Fruit fly (Drosophila melanogaster): ENCODE data around the gene Srlp.

Srlp gene

dm6 chr3R:12439401-12440143, 5.7 kb downstream of the Srlp start, which contains the start of gene Desat1:
Gene Desat1, plus strand, starts transcription at chr3R:12439600.
- TF ChIP-seq Hr39 (GFP tag; optimal IDR thresholded peaks at IDR 0.05) (no peak), CG11902 (GFP tag; optimal IDR thresholded peaks at IDR 0.05) (no peak), Eip93F (GFP tag; optimal IDR thresholded peaks at IDR 0.05) (no peak), CG3919 (GFP tag; optimal IDR thresholded peaks at IDR 0.05) (no peak), CG6854 (GFP tag; optimal IDR thresholded peaks at IDR 0.05) (no peak), ss (GFP tag; optimal IDR thresholded peaks at IDR 0.05) (no peak), fd59A (GFP tag; optimal IDR thresholded peaks at IDR 0.05) (no peak), Smox (GFP tag; optimal IDR thresholded peaks at IDR 0.05) (no peak), Ets21C (GFP tag; optimal IDR thresholded peaks at IDR 0.05) (no peak), esn (GFP tag; optimal IDR thresholded peaks at IDR 0.05) (peak; percentile 43), spab (GFP tag; optimal IDR thresholded peaks at IDR 0.05) (no peak), Eip78C (GFP tag) (peak; percentile 66), pdm3 (GFP tag; optimal IDR thresholded peaks at IDR 0.05) (no peak)

dm6 chr3R:12441008-12441606, 7.2 kb downstream of the Srlp start:
- TF ChIP-seq svp (GFP tag) (peak; percentile 53), Eip78C (GFP tag) (peak; percentile 27), Lpt (GFP tag; optimal IDR thresholded peaks at IDR 0.05) (no peak), CG8119 (GFP tag; IDR thresholded peaks at IDR 0.05) (0 out of 3 replicates have a peak, but pooled peaks have one; percentile 32), vri (GFP tag; optimal IDR thresholded peaks at IDR 0.05) (peak; percentile 70)

dm6 chr3R:12442601-12443533, 9.0 kb downstream of the Srlp start:
- TF ChIP-seq CG6808 (GFP tag; optimal IDR thresholded peaks at IDR 0.05), result peak; percentile 41
- TF ChIP-seq Blimp-1 (GFP tag; optimal IDR thresholded peaks at IDR 0.05), result no peak
- TF ChIP-seq acj6 (GFP tag; optimal IDR thresholded peaks at IDR 0.05), result peak; percentile 35
- no peak for TF ChIP-seq Hr38 (GFP tag; optimal IDR thresholded peaks at IDR 0.05)
- TF ChIP-seq CG3919 (GFP tag; optimal IDR thresholded peaks at IDR 0.05), result peak; percentile 56
- peak; percentile 19 for TF ChIP-seq CG6792 (GFP tag; optimal IDR thresholded peaks at IDR 0.05)
- peak; percentile 58 for TF ChIP-seq Ets96B (tag; optimal IDR thresholded peaks at IDR 0.05)
- no peak for TF ChIP-seq spab (GFP tag; optimal IDR thresholded peaks at IDR 0.05)
- TF ChIP-seq Hr39 (GFP tag; optimal IDR thresholded peaks at IDR 0.05), result peak; percentile 46
- TF ChIP-seq ss (GFP tag; optimal IDR thresholded peaks at IDR 0.05), result peak; percentile 11 to 41
- no peak for TF ChIP-seq CG1621 (tag; optimal IDR thresholded peaks at IDR 0.05)
- TF ChIP-seq Gug (GFP tag; IDR thresholded peaks at IDR 0.05), result peak; percentile 47; the same call in 1 of the 2 replicates
- TF ChIP-seq CG9139 (GFP tag; optimal IDR thresholded peaks at IDR 0.05), result no peak
- peak; percentile 50 for TF ChIP-seq topi (GFP tag; optimal IDR thresholded peaks at IDR 0.05)
- TF ChIP-seq dsx (GFP tag; optimal IDR thresholded peaks at IDR 0.05; ENCODE audit: poor library complexity, severe bottlenecking), result peak; percentile 88
- TF ChIP-seq Met (GFP tag; optimal IDR thresholded peaks at IDR 0.05), result peak; percentile 63
- peak in 1 of 2 experiments; percentile 57 for TF ChIP-seq salr (GFP tag; optimal IDR thresholded peaks at IDR 0.05)
- TF ChIP-seq Eip75B (GFP tag; optimal IDR thresholded peaks at IDR 0.05), result peak; percentile 51
- TF ChIP-seq Sox15 (GFP tag; optimal IDR thresholded peaks at IDR 0.05), result no peak
- peak; percentile 68 for TF ChIP-seq CG15336 (GFP tag; IDR thresholded peaks at IDR 0.05)
- TF ChIP-seq eg (GFP tag; IDR thresholded peaks at IDR 0.05), result peak; percentile 60; the same call in 1 of the 3 replicates
- TF ChIP-seq OdsH (GFP tag; optimal IDR thresholded peaks at IDR 0.05), result peak; percentile 54
- peak; percentile 65 for TF ChIP-seq CG6276 (GFP tag; optimal IDR thresholded peaks at IDR 0.05)
- peak; percentile 65 for TF ChIP-seq CG32006 (GFP tag; optimal IDR thresholded peaks at IDR 0.05)
- peak; percentile 40 for TF ChIP-seq CG10669 (GFP tag; optimal IDR thresholded peaks at IDR 0.05)
- peak; percentile 48 for TF ChIP-seq net (GFP tag; optimal IDR thresholded peaks at IDR 0.05)
- TF ChIP-seq esn (GFP tag; optimal IDR thresholded peaks at IDR 0.05), result peak; percentile 54
- TF ChIP-seq Eip93F (GFP tag; optimal IDR thresholded peaks at IDR 0.05), result no peak
- peak; percentile 27 for TF ChIP-seq CG31627 (GFP tag; optimal IDR thresholded peaks at IDR 0.05)
- peak; percentile 18 for TF ChIP-seq CG4318 (GFP tag; optimal IDR thresholded peaks at IDR 0.05)
- TF ChIP-seq CG6854 (GFP tag; optimal IDR thresholded peaks at IDR 0.05), result peak; percentile 42
- TF ChIP-seq fd59A (GFP tag; optimal IDR thresholded peaks at IDR 0.05), result no peak
- TF ChIP-seq CG8319 (GFP tag; optimal IDR thresholded peaks at IDR 0.05), result no peak
- peak; percentile 67 for TF ChIP-seq svp (GFP tag)
- peak; percentile 94 for TF ChIP-seq Eip78C (GFP tag)
